Worm (Caenorhabditis elegans): ENCODE measurements around the gene C23H5.15.

DNA sequence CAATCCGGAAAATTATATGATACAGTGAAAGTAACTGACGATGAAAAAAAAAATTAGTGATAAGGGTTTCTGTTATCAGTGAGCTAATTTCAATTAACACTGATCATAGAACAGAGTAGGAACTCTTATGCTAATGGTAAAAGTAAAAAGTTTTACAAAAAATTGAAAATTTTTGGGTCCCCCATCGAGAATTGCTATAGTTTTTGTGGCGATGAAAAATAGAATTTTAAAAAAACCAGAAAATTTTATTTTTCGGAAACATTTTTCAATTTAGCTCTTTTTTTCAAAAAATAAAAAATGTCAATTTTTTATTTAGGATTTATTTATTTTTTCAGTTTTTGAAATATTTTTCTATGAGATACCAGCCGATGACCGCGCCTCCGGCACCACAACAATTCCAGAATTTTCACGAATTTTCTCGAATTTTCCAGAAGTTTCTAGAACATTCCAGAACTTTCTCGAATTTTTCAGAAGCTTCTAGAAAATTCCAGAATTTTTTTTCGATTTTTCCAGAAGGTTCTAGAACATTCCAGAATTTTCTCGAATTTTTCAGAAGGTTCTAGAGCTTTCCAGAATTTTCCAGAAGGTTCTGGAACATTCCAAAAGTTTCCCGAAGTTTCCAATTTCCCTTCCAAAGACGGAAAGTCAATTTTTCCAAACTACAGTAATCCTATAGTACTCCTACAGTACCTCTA lies 10.8 kb upstream of the C23H5.15 start, which contains the start of gene C23H5.8:
- TF ChIP-seq ztf-11 (tag; optimal IDR thresholded peaks at IDR 0.05): no peak
- TF ChIP-seq lin-13 (GFP tag; optimal IDR thresholded peaks at IDR 0.05): no peak
- no peak for TF ChIP-seq jun-1 (tag; optimal IDR thresholded peaks at IDR 0.05)
- TF ChIP-seq lin-1 (GFP tag; IDR thresholded peaks at IDR 0.05): no peak
- TF ChIP-seq fkh-10 (GFP tag; optimal IDR thresholded peaks at IDR 0.05): no peak
- no peak for TF ChIP-seq hif-1 (tag; optimal IDR thresholded peaks at IDR 0.05)
- no peak for TF ChIP-seq aha-1 (tag)
- TF ChIP-seq lin-29 (GFP tag; IDR thresholded peaks at IDR 0.05): no peak
- TF ChIP-seq duxl-1 (tag; optimal IDR thresholded peaks at IDR 0.05; ENCODE audit: poor library complexity): no peak
- no peak for TF ChIP-seq mxl-2 (GFP tag; conservative IDR thresholded peaks at IDR 0.05)
- TF ChIP-seq lin-39 (tag; optimal IDR thresholded peaks at IDR 0.05): no peak
- no peak for TF ChIP-seq unc-62 (GFP tag; optimal IDR thresholded peaks at IDR 0.05 in 1 of 2)
- no peak for TF ChIP-seq unc-62 (tag; optimal IDR thresholded peaks at IDR 0.05)
- TF ChIP-seq nhr-48 (tag; optimal IDR thresholded peaks at IDR 0.05): no peak
